Fruit fly (Drosophila melanogaster) whole organism, adult: Measurements from ENCODE around the gene CG12402.

Experiments used
- CG14711 ChIP-seq: fragments of 200-800 bp; sonication (Bioruptor generic); optimal IDR thresholded peaks from 2 replicates; lab custom pipeline; 2018; ENCODE audit warnings: missing biosample characterization, mild to moderate bottlenecking, missing genetic modification characterization, moderate library complexity
- CG1620 ChIP-seq: fragments of 200-800 bp; sonication (Bioruptor generic); optimal IDR thresholded peaks from 2 replicates; lab custom pipeline; 2016; ENCODE audit warnings: missing biosample characterization, missing genetic modification characterization
- Crg-1 ChIP-seq: fragments of 200-800 bp; sonication (Bioruptor generic); optimal IDR thresholded peaks from 2 replicates; lab custom pipeline; 2016; ENCODE audit warnings: missing biosample characterization, missing genetic modification characterization
- ovo ChIP-seq: fragments of 200-800 bp; sonication (Bioruptor generic); optimal IDR thresholded peaks from 2 replicates; lab custom pipeline; 2016; ENCODE audit warnings: missing biosample characterization, missing genetic modification characterization
- pad ChIP-seq: fragments of 200-800 bp; sonication (Bioruptor generic); optimal IDR thresholded peaks from 3 replicates; lab custom pipeline; 2017; ENCODE audit warnings: missing biosample characterization, missing genetic modification characterization, mild to moderate bottlenecking, moderate library complexity, missing genetic modification reagents

DNA sequence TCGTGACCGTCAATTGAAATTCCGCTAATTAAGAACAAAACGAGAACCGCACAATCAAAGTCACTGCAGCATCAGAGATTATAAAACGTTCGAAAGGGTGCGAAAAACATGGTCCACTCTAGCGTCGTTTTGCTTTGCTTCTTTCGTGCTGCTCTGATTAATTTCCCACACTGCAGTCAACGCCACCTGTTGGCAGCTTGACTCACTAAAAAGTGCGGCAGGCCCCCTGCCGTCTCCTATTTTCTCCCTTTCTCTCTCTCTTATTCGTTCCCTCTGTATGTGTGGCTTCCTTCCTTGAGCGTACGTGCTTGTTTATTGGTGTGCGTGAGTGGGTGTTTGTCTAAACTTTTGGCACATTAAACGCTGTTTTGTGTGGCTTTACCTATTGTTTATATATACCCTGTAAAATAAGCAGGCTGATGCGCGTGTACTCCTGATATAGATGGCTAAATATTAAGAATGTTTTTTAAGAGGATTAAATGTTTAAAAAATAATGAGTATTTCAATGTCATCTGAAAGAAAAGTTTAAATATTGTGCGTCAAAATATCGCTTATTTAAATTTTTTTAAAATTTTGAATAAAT is 9.5 kb downstream of the CG12402 start:
- TF ChIP-seq CG1620 (GFP tag; lab: Kevin White, UChicago) = no peak
- TF ChIP-seq Crg-1 (GFP tag; lab: Kevin White, UChicago) = no peak
- TF ChIP-seq CG14711 (tag; lab: Kevin White, UChicago) = no peak
- no peak for TF ChIP-seq ovo (GFP tag; lab: Kevin White, UChicago)
- TF ChIP-seq pad = no peak
